Worm (Caenorhabditis elegans) whole organism, L3 larva: ENCODE data around the gene T26C5.2.

Source experiments
- ZK546.5 ChIP-seq: sonication (generic microtip); optimal IDR thresholded peaks from 2 replicates; lab custom pipeline; 2017; ENCODE audit warnings: missing biosample characterization, missing genetic modification characterization
- ceh-28 ChIP-seq: fragments of 150-350 bp; optimal IDR thresholded peaks from 2 replicates; lab custom pipeline; 2014; ENCODE audit warnings: missing biosample characterization, missing genetic modification reagents, missing genetic modification characterization
- ceh-9 ChIP-seq: sonication (generic microtip); optimal IDR thresholded peaks from 2 replicates; lab custom pipeline; 2018; ENCODE audit warnings: missing biosample characterization, missing genetic modification characterization
- daf-12 ChIP-seq: fragments of 150-350 bp; optimal IDR thresholded peaks from 2 replicates; lab custom pipeline; 2014; ENCODE audit warnings: missing biosample characterization, missing genetic modification reagents, missing genetic modification characterization
- egl-27 ChIP-seq: sonication (generic microtip); optimal IDR thresholded peaks from 4 replicates; lab custom pipeline; 2017; ENCODE audit warnings: missing biosample characterization, missing genetic modification reagents, missing genetic modification characterization
- lin-39 ChIP-seq: fragments of 150-350 bp; optimal IDR thresholded peaks from 2 replicates; lab custom pipeline; 2018; ENCODE audit warnings: missing biosample characterization, missing genetic modification reagents, missing genetic modification characterization
- nhr-12 ChIP-seq: fragments of 150-350 bp; optimal IDR thresholded peaks from 2 replicates; lab custom pipeline; 2014; ENCODE audit warnings: missing biosample characterization, missing genetic modification characterization
- skn-1 ChIP-seq: fragments of 150-350 bp; optimal IDR thresholded peaks from 2 replicates; lab custom pipeline; 2014; ENCODE audit warnings: missing biosample characterization, missing genetic modification characterization
- ztf-4 ChIP-seq: fragments of 150-350 bp; optimal IDR thresholded peaks from 2 replicates; lab custom pipeline; 2014; ENCODE audit warnings: missing biosample characterization, missing genetic modification characterization

DNA sequence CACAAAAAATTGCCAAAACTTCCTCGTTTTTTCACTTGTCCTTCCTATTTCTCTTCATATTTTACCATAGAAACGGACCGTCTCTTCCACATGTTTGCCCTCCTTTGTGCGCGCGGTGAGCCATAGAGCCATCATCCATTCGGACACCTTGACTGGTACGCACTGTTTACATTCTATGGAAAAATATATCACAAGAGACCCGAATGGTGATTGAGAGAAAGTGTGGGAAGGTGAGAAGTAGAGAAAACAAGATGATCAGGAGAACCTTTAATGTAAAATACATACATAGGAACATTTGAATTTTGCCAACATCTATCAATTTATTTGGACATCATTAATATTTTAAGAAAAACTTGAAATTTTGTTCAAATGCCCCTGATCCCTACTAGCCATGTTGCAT lies 47.1 kb upstream of the T26C5.2 start:
- TF ChIP-seq daf-12 (tag; lab: Kevin White, UChicago) (no peak), egl-27 (tag; lab: Kevin White, UChicago) (no peak), ceh-9 (tag; lab: Kevin White, UChicago) (no peak), nhr-12 (no peak), ztf-4 (tag; lab: Kevin White, UChicago) (no peak), skn-1 (tag; lab: Kevin White, UChicago) (no peak), lin-39 (tag; lab: Kevin White, UChicago) (no peak), ZK546.5 (tag; lab: Kevin White, UChicago) (no peak), ceh-28 (tag; lab: Kevin White, UChicago) (no peak)
